Fruit fly (Drosophila melanogaster) Kc167 (cell line): ENCODE results near the gene AdamTS-B.
A peak's percentile ranks its signal among the peaks of the same experiment; 100 is the strongest.

Experiments
- Myc ChIP-seq: fragments of >200 bp; optimal IDR thresholded peaks from 2 replicates; lab custom pipeline; 2017; ENCODE audit warnings: missing external identifiers
- Sin3A ChIP-seq: fragments of >200 bp; optimal IDR thresholded peaks from 2 replicates; lab custom pipeline; 2018; ENCODE audit warnings: missing external identifiers
- h ChIP-seq: fragments of >200 bp; optimal IDR thresholded peaks from 3 replicates; lab custom pipeline; 2018; ENCODE audit warnings: missing external identifiers
- insv ChIP-seq: fragments of >200 bp; optimal IDR thresholded peaks from 3 replicates; lab custom pipeline; 2018; ENCODE audit warnings: missing external identifiers
- psq ChIP-seq: fragments of >200 bp; optimal IDR thresholded peaks from 2 replicates; lab custom pipeline; 2017; ENCODE audit warnings: missing external identifiers
- ttk ChIP-seq: sonication (Bioruptor generic); optimal IDR thresholded peaks from 2 replicates; lab custom pipeline; 2017; ENCODE audit warnings: missing external identifiers

The AdamTS-B gene

dm6 chrX:5699824-5700498, 1.6 kb downstream of the AdamTS-B start:
- TF ChIP-seq psq (lab: Kevin White, UChicago) (no peak), insv (lab: Kevin White, UChicago) (no peak), h (lab: Kevin White, UChicago) (no peak), ttk (lab: Kevin White, UChicago) (no peak), Sin3A (lab: Kevin White, UChicago) (no peak), Myc (lab: Kevin White, UChicago) (no peak)

dm6 chrX:5705097-5705496, 6.7 kb downstream of the AdamTS-B start:
- TF ChIP-seq insv (lab: Kevin White, UChicago) (no peak), ttk (lab: Kevin White, UChicago) (no peak), Myc (lab: Kevin White, UChicago) (no peak), Sin3A (lab: Kevin White, UChicago) (no peak), h (lab: Kevin White, UChicago) (no peak), psq (lab: Kevin White, UChicago) (no peak)

- no peak for TF ChIP-seq Sin3A (lab: Kevin White, UChicago)
- no peak for TF ChIP-seq h (lab: Kevin White, UChicago)
- TF ChIP-seq ttk (lab: Kevin White, UChicago) = no peak
- TF ChIP-seq psq (lab: Kevin White, UChicago) = no peak
- TF ChIP-seq insv (lab: Kevin White, UChicago) = no peak
- no peak for TF ChIP-seq Myc (lab: Kevin White, UChicago)
Observed at dm6 chrX:5705899-5706312, 7.5 kb downstream of the AdamTS-B start.

dm6 chrX:5712966-5713365, 14.6 kb downstream of the AdamTS-B start:
- TF ChIP-seq psq (lab: Kevin White, UChicago) (no peak), ttk (lab: Kevin White, UChicago) (no peak), Myc (lab: Kevin White, UChicago) (no peak), Sin3A (lab: Kevin White, UChicago) (no peak), h (lab: Kevin White, UChicago) (no peak), insv (lab: Kevin White, UChicago) (no peak)

dm6 chrX:5714786-5715185, 16.4 kb downstream of the AdamTS-B start:
- no peak for TF ChIP-seq psq (lab: Kevin White, UChicago)
- TF ChIP-seq Myc (lab: Kevin White, UChicago) = no peak
- TF ChIP-seq Sin3A (lab: Kevin White, UChicago) = no peak
- no peak for TF ChIP-seq insv (lab: Kevin White, UChicago)
- no peak for TF ChIP-seq h (lab: Kevin White, UChicago)
- TF ChIP-seq ttk (lab: Kevin White, UChicago) = peak; percentile 99

dm6 chrX:5715455-5716227, 17.3 kb downstream of the AdamTS-B start:
- TF ChIP-seq psq (lab: Kevin White, UChicago) (no peak), Myc (lab: Kevin White, UChicago) (no peak), insv (lab: Kevin White, UChicago) (no peak)

dm6 chrX:5717741-5718475, 19.6 kb downstream of the AdamTS-B start, which contains the start of gene CG33080:
Gene CG33080, minus strand, starts transcription at chrX:5717778.
- no peak for TF ChIP-seq Myc (lab: Kevin White, UChicago)
- no peak for TF ChIP-seq insv (lab: Kevin White, UChicago)
- no peak for TF ChIP-seq h (lab: Kevin White, UChicago)
- TF ChIP-seq Sin3A (lab: Kevin White, UChicago) = no peak
- no peak for TF ChIP-seq ttk (lab: Kevin White, UChicago)
- no peak for TF ChIP-seq psq (lab: Kevin White, UChicago)

dm6 chrX:5718476-5719012, 20.2 kb downstream of the AdamTS-B start:
- TF ChIP-seq Myc (lab: Kevin White, UChicago) (no peak), insv (lab: Kevin White, UChicago) (no peak), psq (lab: Kevin White, UChicago) (no peak), h (lab: Kevin White, UChicago) (no peak), Sin3A (lab: Kevin White, UChicago) (no peak), ttk (lab: Kevin White, UChicago) (no peak)

- TF ChIP-seq insv (lab: Kevin White, UChicago) (no peak), Myc (lab: Kevin White, UChicago) (no peak), Sin3A (lab: Kevin White, UChicago) (no peak), psq (lab: Kevin White, UChicago) (no peak), ttk (lab: Kevin White, UChicago) (no peak), h (lab: Kevin White, UChicago) (no peak)
Observed at dm6 chrX:5723577-5723976, 25.2 kb downstream of the AdamTS-B start.

dm6 chrX:5724151-5724699, 25.9 kb downstream of the AdamTS-B start:
- TF ChIP-seq Sin3A (lab: Kevin White, UChicago) = no peak
- TF ChIP-seq psq (lab: Kevin White, UChicago) = no peak
- TF ChIP-seq ttk (lab: Kevin White, UChicago) = no peak
- no peak for TF ChIP-seq Myc (lab: Kevin White, UChicago)
- TF ChIP-seq h (lab: Kevin White, UChicago) = no peak
- no peak for TF ChIP-seq insv (lab: Kevin White, UChicago)
